Worm (Caenorhabditis elegans): ENCODE results near the gene acdh-8.
"Not testable (repeated sequence)": the region's sequence is repeated elsewhere in the genome, so short reads cannot be mapped to it uniquely, and the experiment has no call there.

Gene acdh-8

ce11 chrII:5810230-5810629, 15.9 kb downstream of the acdh-8 start, which contains the start of the genes msp-64 and ZK1248.5:
msp-64 (minus strand) TSS chrII:5810330.
ZK1248.5 (plus strand) TSS chrII:5810514.
- TF ChIP-seq madf-2 (tag; optimal IDR thresholded peaks at IDR 0.05) (no peak), elt-2 (tag; optimal IDR thresholded peaks at IDR 0.05) (no peak), unc-42 (tag; optimal IDR thresholded peaks at IDR 0.05) (no peak), C38D4.7 (GFP tag; optimal IDR thresholded peaks at IDR 0.05) (no peak), sox-4 (tag; optimal IDR thresholded peaks at IDR 0.05) (no peak), tbx-7 (tag; optimal IDR thresholded peaks at IDR 0.05) (no peak), ceh-48 (tag; optimal IDR thresholded peaks at IDR 0.05) (no peak), hlh-8 (tag; optimal IDR thresholded peaks at IDR 0.05) (no peak), hlh-30 (tag; optimal IDR thresholded peaks at IDR 0.05; ENCODE audit: insufficient read depth) (no peak), ceh-30 (tag; optimal IDR thresholded peaks at IDR 0.05) (no peak), pqm-1 (tag; optimal IDR thresholded peaks at IDR 0.05) (no peak), ttx-3 (tag; optimal IDR thresholded peaks at IDR 0.05) (no peak), ets-4 (tag; optimal IDR thresholded peaks at IDR 0.05) (no peak), nhr-11 (tag; optimal IDR thresholded peaks at IDR 0.05) (no peak), ref-2 (tag; optimal IDR thresholded peaks at IDR 0.05) (no peak), pros-1 (tag; optimal IDR thresholded peaks at IDR 0.05) (no peak), fax-1 (tag; optimal IDR thresholded peaks at IDR 0.05) (no peak)

- not testable (repeated sequence) for TF ChIP-seq unc-3 (GFP tag; conservative IDR thresholded peaks at IDR 0.05); unc-3 (tag; optimal IDR thresholded peaks at IDR 0.05); ceh-48 (tag; optimal IDR thresholded peaks at IDR 0.05); eyg-1 (tag; optimal IDR thresholded peaks at IDR 0.05)
These were observed 21.1 kb downstream of the acdh-8 start, which contains the start of gene wago-5 for ce11 chrII:5815382-5815781. wago-5 (minus strand) TSS chrII:5815482.

- no peak for TF ChIP-seq npax-4 (tag; optimal IDR thresholded peaks at IDR 0.05)
- TF ChIP-seq dmd-4 (tag; optimal IDR thresholded peaks at IDR 0.05; ENCODE audit: borderline replicate concordance): no peak
- no peak for TF ChIP-seq syd-9 (tag; optimal IDR thresholded peaks at IDR 0.05)
- no peak for TF ChIP-seq eyg-1 (tag; optimal IDR thresholded peaks at IDR 0.05)
- TF ChIP-seq K02D7.2 (tag; optimal IDR thresholded peaks at IDR 0.05): no peak
These were observed 22.1 kb downstream of the acdh-8 start, which contains the start of gene ZK1248.20 for ce11 chrII:5816346-5816745. ZK1248.20 (plus strand) TSS chrII:5816646.

- TF ChIP-seq C08G9.2 (tag; optimal IDR thresholded peaks at IDR 0.05) (no peak), pha-4 (tag; optimal IDR thresholded peaks at IDR 0.05) (no peak), rnt-1 (tag; optimal IDR thresholded peaks at IDR 0.05) (no peak), che-1 (tag; optimal IDR thresholded peaks at IDR 0.05) (no peak), nfya-1 (tag; optimal IDR thresholded peaks at IDR 0.05) (no peak), pqm-1 (tag; optimal IDR thresholded peaks at IDR 0.05) (no peak), hlh-15 (tag; optimal IDR thresholded peaks at IDR 0.05) (no peak), ref-2 (tag; optimal IDR thresholded peaks at IDR 0.05) (no peak)
These were observed 24.0 kb downstream of the acdh-8 start, which contains the start of gene ZK1248.4 for ce11 chrII:5818298-5818697. ZK1248.4 (plus strand) TSS chrII:5818598.

- TF ChIP-seq ceh-31 (tag; optimal IDR thresholded peaks at IDR 0.05) (peak; percentile 71), zip-5 (tag; optimal IDR thresholded peaks at IDR 0.05) (peak; percentile 24), F13H6.1 (tag; optimal IDR thresholded peaks at IDR 0.05) (no peak), nhr-11 (tag; optimal IDR thresholded peaks at IDR 0.05) (no peak), hlh-8 (tag; optimal IDR thresholded peaks at IDR 0.05) (peak; percentile 11), pha-4 (tag; optimal IDR thresholded peaks at IDR 0.05) (no peak), fkh-6 (tag; optimal IDR thresholded peaks at IDR 0.05) (peak; percentile 12), ceh-45 (GFP tag; IDR thresholded peaks at IDR 0.05) (no peak), tbx-2 (tag; optimal IDR thresholded peaks at IDR 0.05) (peak; percentile 65), ceh-6 (GFP tag; optimal IDR thresholded peaks at IDR 0.05) (no peak), ttx-3 (tag; optimal IDR thresholded peaks at IDR 0.05) (no peak), fax-1 (tag; optimal IDR thresholded peaks at IDR 0.05) (no peak), ets-4 (tag; optimal IDR thresholded peaks at IDR 0.05) (peak; percentile 63), ceh-48 (tag; optimal IDR thresholded peaks at IDR 0.05) (no peak), ztf-16 (tag; optimal IDR thresholded peaks at IDR 0.05) (no peak), Y22D7AL.16 (tag; optimal IDR thresholded peaks at IDR 0.05) (no peak), ceh-2 (tag; optimal IDR thresholded peaks at IDR 0.05) (peak; percentile 70), T23F11.4 (GFP tag; optimal IDR thresholded peaks at IDR 0.05) (no peak), C08G9.2 (tag; optimal IDR thresholded peaks at IDR 0.05) (peak; percentile 68), nhr-232 (tag; optimal IDR thresholded peaks at IDR 0.05) (no peak), ceh-14 (tag; optimal IDR thresholded peaks at IDR 0.05) (peak; percentile 26), ref-2 (tag; optimal IDR thresholded peaks at IDR 0.05) (peak; percentile 48), ahr-1 (tag; optimal IDR thresholded peaks at IDR 0.05) (no peak), unc-42 (tag; optimal IDR thresholded peaks at IDR 0.05) (peak; percentile 13), sox-4 (tag; optimal IDR thresholded peaks at IDR 0.05) (no peak)
These were observed 25.4 kb downstream of the acdh-8 start for ce11 chrII:5819655-5820054.
